Worm (Caenorhabditis elegans) whole organism, midembryonic: ENCODE results near the gene alh-10.

ENCODE experiments used
- T22C8.4 ChIP-seq: fragments of 200-800 bp; sonication (Bioruptor generic); IDR thresholded peaks from 2 replicates; pipeline ENCODE4 v1.3.6; 2022; ENCODE audit warnings: missing genetic modification characterization, missing compliant biosample characterization
- cog-1 ChIP-seq: sonication (generic microtip); optimal IDR thresholded peaks from 2 replicates; lab custom pipeline; 2016; ENCODE audit warnings: missing genetic modification characterization, missing compliant biosample characterization
- flt-1 ChIP-seq: fragments of 200-800 bp; sonication (Bioruptor generic); IDR thresholded peaks from 2 replicates; pipeline ENCODE4 v1.3.6; 2022; ENCODE audit warnings: missing genetic modification characterization, missing compliant biosample characterization
- klf-2 ChIP-seq: fragments of 200-800 bp; sonication (Bioruptor generic); conservative IDR thresholded peaks from 2 replicates; pipeline ENCODE4 v1.3.6; 2022; ENCODE audit warnings: missing genetic modification reagents, missing genetic modification characterization, missing compliant biosample characterization
- med-1 ChIP-seq: sonication (generic microtip); optimal IDR thresholded peaks from 2 replicates; lab custom pipeline; 2017; ENCODE audit warnings: missing genetic modification characterization, mild to moderate bottlenecking, missing compliant biosample characterization, antibody characterized with exemption, missing genetic modification reagents; ENCODE audit not compliant: insufficient read depth
- ref-1 ChIP-seq: fragments of 200-800 bp; sonication (Bioruptor generic); conservative IDR thresholded peaks from 2 replicates; pipeline ENCODE4 v1.3.6; 2022; ENCODE audit warnings: missing genetic modification reagents, missing genetic modification characterization, missing compliant biosample characterization
- tab-1 ChIP-seq: fragments of 200-800 bp; sonication (Bioruptor generic); IDR thresholded peaks from 2 replicates; pipeline ENCODE4 v1.3.6; 2022; ENCODE audit warnings: missing genetic modification characterization, missing compliant biosample characterization
- ztf-23 ChIP-seq: fragments of 200-800 bp; sonication (Bioruptor generic); IDR thresholded peaks from 2 replicates; pipeline ENCODE4 v1.3.6; 2022; ENCODE audit warnings: missing genetic modification reagents, missing genetic modification characterization, missing compliant biosample characterization
- ztf-29 ChIP-seq: fragments of 200-800 bp; sonication (Bioruptor generic); IDR thresholded peaks from 2 replicates; pipeline ENCODE4 v1.3.6; 2022; ENCODE audit warnings: missing genetic modification reagents, missing genetic modification characterization, missing compliant biosample characterization

The alh-10 gene

ce11 chrX:7100290-7100689 is 43.2 kb downstream of the alh-10 start, which contains the start of gene C36B7.6:
C36B7.6 (minus strand) TSS chrX:7100338.
- TF ChIP-seq flt-1 (GFP tag; lab: Robert Waterston, UW) (no peak), ref-1 (GFP tag; lab: Robert Waterston, UW) (no peak), tab-1 (GFP tag; lab: Robert Waterston, UW) (no peak), ztf-29 (GFP tag; lab: Robert Waterston, UW) (no peak), klf-2 (GFP tag; lab: Robert Waterston, UW) (no peak), cog-1 (no peak), ztf-23 (no peak), med-1 (no peak), T22C8.4 (no peak)

- TF ChIP-seq med-1 (no peak), ref-1 (GFP tag; lab: Robert Waterston, UW) (no peak), tab-1 (GFP tag; lab: Robert Waterston, UW) (no peak), T22C8.4 (no peak)
Observed at ce11 chrX:7099049-7099448, 44.4 kb downstream of the alh-10 start.

- TF ChIP-seq flt-1 (GFP tag; lab: Robert Waterston, UW): no peak
- no peak for TF ChIP-seq ztf-29 (GFP tag; lab: Robert Waterston, UW)
- TF ChIP-seq klf-2 (GFP tag; lab: Robert Waterston, UW): no peak
- no peak for TF ChIP-seq ref-1 (GFP tag; lab: Robert Waterston, UW)
- no peak for TF ChIP-seq med-1
- no peak for TF ChIP-seq tab-1 (GFP tag; lab: Robert Waterston, UW)
Observed at ce11 chrX:7096349-7096748, 47.1 kb downstream of the alh-10 start, which contains the start of gene C36B7.5. C36B7.5 (minus strand) TSS chrX:7096449.
